Fruit fly (Drosophila melanogaster) whole organism, embryonic: ENCODE results near the gene CG32695.
A peak's percentile ranks its signal among the peaks of the same experiment; 100 is the strongest.

ENCODE experiments used
- C15 ChIP-seq: fragments of 200-800 bp; sonication (Bioruptor generic); IDR thresholded peaks from 3 replicates; pipeline ENCODE4 v1.3.6; 2022; ENCODE audit warnings: missing biosample characterization, missing genetic modification characterization
- CG11504 ChIP-seq: fragments of 200-800 bp; sonication (Bioruptor generic); optimal IDR thresholded peaks from 3 replicates; lab custom pipeline; 2019; ENCODE audit warnings: missing biosample characterization, mild to moderate bottlenecking, missing genetic modification characterization, moderate library complexity
- CG11695 ChIP-seq: fragments of 200-800 bp; sonication (Bioruptor generic); IDR thresholded peaks from 3 replicates; pipeline ENCODE4 v1.3.6; 2022; ENCODE audit warnings: missing biosample characterization, missing genetic modification characterization
- CG12104 ChIP-seq: fragments of 200-800 bp; sonication (Bioruptor generic); optimal IDR thresholded peaks from 3 replicates; lab custom pipeline; 2016; ENCODE audit warnings: missing biosample characterization, missing genetic modification characterization
- CG13123 ChIP-seq: fragments of 200-800 bp; sonication (Bioruptor generic); optimal IDR thresholded peaks from 2 replicates; lab custom pipeline; 2016; ENCODE audit warnings: missing biosample characterization, missing genetic modification characterization
- CG1603 ChIP-seq: fragments of 200-800 bp; sonication (Bioruptor generic); optimal IDR thresholded peaks from 2 replicates; lab custom pipeline; 2019; ENCODE audit warnings: missing biosample characterization, mild to moderate bottlenecking, missing genetic modification characterization, moderate library complexity
- CG17568 ChIP-seq: fragments of 200-800 bp; sonication (Bioruptor generic); optimal IDR thresholded peaks from 2 replicates; lab custom pipeline; 2018; ENCODE audit warnings: missing biosample characterization, mild to moderate bottlenecking, missing genetic modification characterization, moderate library complexity
- CG17912 ChIP-seq: fragments of 200-800 bp; sonication (Bioruptor generic); optimal IDR thresholded peaks from 2 replicates; lab custom pipeline; 2018; ENCODE audit warnings: missing biosample characterization, mild to moderate bottlenecking, missing genetic modification characterization
- CG2199 ChIP-seq: fragments of 200-800 bp; sonication (Bioruptor generic); IDR thresholded peaks from 3 replicates; pipeline ENCODE4 v1.3.6; 2022; ENCODE audit warnings: missing biosample characterization, missing genetic modification characterization
- CG4424 ChIP-seq: fragments of 200-800 bp; sonication (Bioruptor generic); optimal IDR thresholded peaks from 3 replicates; lab custom pipeline; 2016; ENCODE audit warnings: missing biosample characterization, missing genetic modification characterization
- CG4730 ChIP-seq: fragments of 200-800 bp; sonication (Bioruptor generic); IDR thresholded peaks from 2 replicates; pipeline ENCODE4 v1.3.6; 2022; ENCODE audit warnings: missing biosample characterization, missing genetic modification characterization
- CG6654 ChIP-seq: fragments of 200-800 bp; sonication (Bioruptor generic); optimal IDR thresholded peaks from 2 replicates; lab custom pipeline; 2017; ENCODE audit warnings: missing biosample characterization, mild to moderate bottlenecking, missing genetic modification characterization
- CG6683 ChIP-seq: fragments of 200-800 bp; sonication (Bioruptor generic); optimal IDR thresholded peaks from 2 replicates; lab custom pipeline; 2017; ENCODE audit warnings: missing biosample characterization, mild to moderate bottlenecking, missing genetic modification characterization, missing genetic modification reagents
- CG7786 ChIP-seq: fragments of 200-800 bp; sonication (Bioruptor generic); optimal IDR thresholded peaks from 2 replicates; lab custom pipeline; 2016; ENCODE audit warnings: missing biosample characterization, missing genetic modification characterization
- D19B ChIP-seq: fragments of 200-800 bp; sonication (Bioruptor generic); optimal IDR thresholded peaks from 2 replicates; lab custom pipeline; 2017; ENCODE audit warnings: missing biosample characterization, mild to moderate bottlenecking, missing genetic modification characterization
- Ets65A ChIP-seq: fragments of 200-800 bp; sonication (Bioruptor generic); peaks from one replicate; lab custom pipeline; 2016; ENCODE audit warnings: missing biosample characterization, missing genetic modification characterization
- Fer1 ChIP-seq: fragments of 200-800 bp; sonication (Bioruptor generic); optimal IDR thresholded peaks from 2 replicates; lab custom pipeline; 2017; ENCODE audit warnings: missing biosample characterization, mild to moderate bottlenecking, missing genetic modification characterization
- Lim3 ChIP-seq: fragments of 200-800 bp; sonication (Bioruptor generic); IDR thresholded peaks from 2 replicates; pipeline ENCODE4 v1.3.6; 2022; ENCODE audit warnings: missing biosample characterization, missing genetic modification characterization
- Mad ChIP-seq: fragments of 200-800 bp; sonication (Bioruptor generic); optimal IDR thresholded peaks from 2 replicates; lab custom pipeline; 2016; ENCODE audit warnings: missing biosample characterization, missing genetic modification characterization
- Mrtf ChIP-seq: fragments of 200-800 bp; sonication (Bioruptor generic); IDR thresholded peaks from 3 replicates; pipeline ENCODE4 v1.3.6; 2022; ENCODE audit warnings: missing biosample characterization, missing genetic modification characterization
- NK7.1 ChIP-seq: fragments of 200-800 bp; sonication (Bioruptor generic); optimal IDR thresholded peaks from 3 replicates; lab custom pipeline; 2016; ENCODE audit warnings: missing biosample characterization, missing genetic modification characterization
- Nf-YB ChIP-seq: fragments of 200-800 bp; sonication (Bioruptor generic); optimal IDR thresholded peaks from 3 replicates; lab custom pipeline; 2019; ENCODE audit warnings: missing biosample characterization, mild to moderate bottlenecking, missing genetic modification characterization, moderate library complexity
- Trl ChIP-seq, 3 experiments: fragments of >200 bp in 2 of 3; fragments of 200-800 bp in 1 of 3; sonication (Bioruptor generic) in 1 of 3; optimal IDR thresholded peaks; 2 replicates in 1 of 3; 3 replicates in 2 of 3; lab custom pipeline; 2016 to 2017; ENCODE audit warnings: missing biosample characterization in 1 of 3, missing genetic modification characterization in 1 of 3
- ase ChIP-seq: fragments of 200-800 bp; sonication (Bioruptor generic); IDR thresholded peaks from 3 replicates; pipeline ENCODE4 v1.3.6; 2022; ENCODE audit warnings: missing biosample characterization, missing genetic modification characterization
- br ChIP-seq: fragments of >200 bp; optimal IDR thresholded peaks from 2 replicates; lab custom pipeline; 2017
- caup ChIP-seq: fragments of 200-800 bp; sonication (Bioruptor generic); optimal IDR thresholded peaks from 3 replicates; lab custom pipeline; 2017; ENCODE audit warnings: missing biosample characterization, mild to moderate bottlenecking, missing genetic modification characterization, moderate library complexity; ENCODE audit not compliant: severe bottlenecking
- chn ChIP-seq: fragments of 200-800 bp; sonication (Bioruptor generic); optimal IDR thresholded peaks from 2 replicates; lab custom pipeline; 2016; ENCODE audit warnings: missing biosample characterization, missing genetic modification characterization
- croc ChIP-seq: fragments of 200-800 bp; sonication (Bioruptor generic); conservative IDR thresholded peaks from 3 replicates; pipeline ENCODE4 v1.3.6; 2022; ENCODE audit warnings: missing biosample characterization, missing genetic modification characterization
- dati ChIP-seq: fragments of 200-800 bp; sonication (Bioruptor generic); IDR thresholded peaks from 2 replicates; pipeline ENCODE4 v1.3.6; 2022; ENCODE audit warnings: missing biosample characterization, missing genetic modification characterization
- dmrt11E ChIP-seq: fragments of 200-800 bp; sonication (Bioruptor generic); optimal IDR thresholded peaks from 3 replicates; lab custom pipeline; 2018; ENCODE audit warnings: missing biosample characterization, mild to moderate bottlenecking, missing genetic modification characterization, moderate library complexity
- exex ChIP-seq: fragments of 200-800 bp; sonication (Bioruptor generic); optimal IDR thresholded peaks from 4 replicates; lab custom pipeline; 2018; ENCODE audit warnings: missing biosample characterization, mild to moderate bottlenecking, missing genetic modification characterization, moderate library complexity
- fd102C ChIP-seq: fragments of 200-800 bp; sonication (Bioruptor generic); optimal IDR thresholded peaks from 2 replicates; lab custom pipeline; 2018; ENCODE audit warnings: missing biosample characterization, mild to moderate bottlenecking, missing genetic modification characterization, moderate library complexity
- grn ChIP-seq: fragments of 200-800 bp; sonication (Bioruptor generic); optimal IDR thresholded peaks from 3 replicates; lab custom pipeline; 2017; ENCODE audit warnings: missing biosample characterization, missing genetic modification characterization
- gro ChIP-seq: fragments of 200-800 bp; sonication (Bioruptor generic); optimal IDR thresholded peaks from 2 replicates; lab custom pipeline; 2016; ENCODE audit warnings: missing biosample characterization, missing genetic modification characterization
- gsb-n ChIP-seq: fragments of 200-800 bp; sonication (Bioruptor generic); optimal IDR thresholded peaks from 3 replicates; lab custom pipeline; 2018; ENCODE audit warnings: missing biosample characterization, mild to moderate bottlenecking, missing genetic modification characterization
- hkb ChIP-seq, 2 experiments: fragments of 200-800 bp in 1 of 2; fragments of >200 bp in 1 of 2; sonication (Bioruptor generic) in 1 of 2; IDR thresholded peaks in 1 of 2; optimal IDR thresholded peaks in 1 of 2; 2 replicates each; pipeline versions ENCODE4 v1.3.6 to Lab custom; 2017 to 2022; ENCODE audit warnings: missing biosample characterization in 1 of 2, missing genetic modification characterization in 1 of 2
- insv ChIP-seq, 2 experiments: fragments of 200-800 bp; sonication (Bioruptor generic); optimal IDR thresholded peaks; 3 replicates each; lab custom pipeline; 2016 to 2018; ENCODE audit warnings: missing biosample characterization in 2 of 2, missing genetic modification characterization in 2 of 2
- kni ChIP-seq: fragments of 200-800 bp; sonication (Bioruptor generic); optimal IDR thresholded peaks from 3 replicates; lab custom pipeline; 2017; ENCODE audit warnings: mild to moderate bottlenecking, missing biosample characterization, missing genetic modification reagents, missing genetic modification characterization
- pzg ChIP-seq: fragments of 200-800 bp; sonication (Bioruptor generic); optimal IDR thresholded peaks from 3 replicates; lab custom pipeline; 2018; ENCODE audit warnings: missing biosample characterization, mild to moderate bottlenecking, missing genetic modification characterization, moderate library complexity
- run ChIP-seq: fragments of 200-800 bp; sonication (Bioruptor generic); optimal IDR thresholded peaks from 3 replicates; lab custom pipeline; 2018; ENCODE audit warnings: missing biosample characterization, mild to moderate bottlenecking, missing genetic modification characterization
- sd ChIP-seq: fragments of 200-800 bp; sonication (Bioruptor generic); optimal IDR thresholded peaks from 3 replicates; lab custom pipeline; 2018; ENCODE audit warnings: missing biosample characterization, mild to moderate bottlenecking, missing genetic modification characterization, moderate library complexity
- sisA ChIP-seq: fragments of 200-800 bp; sonication (Bioruptor generic); IDR thresholded peaks from 2 replicates; pipeline ENCODE4 v1.3.6; 2022; ENCODE audit warnings: missing biosample characterization, missing genetic modification characterization
- sna ChIP-seq: fragments of 200-800 bp; sonication (Bioruptor generic); IDR thresholded peaks from 2 replicates; pipeline ENCODE4 v1.3.6; 2022; ENCODE audit warnings: missing biosample characterization, missing genetic modification characterization; ENCODE audit not compliant: partially characterized antibody
- tap ChIP-seq: fragments of 200-800 bp; optimal IDR thresholded peaks from 3 replicates; lab custom pipeline; 2019; ENCODE audit warnings: missing biosample characterization, mild to moderate bottlenecking, missing genetic modification characterization, moderate library complexity
- ttk ChIP-seq: fragments of 200-800 bp; sonication (Bioruptor generic); IDR thresholded peaks from 2 replicates; pipeline ENCODE4 v2.1.2; 2022; ENCODE audit warnings: missing biosample characterization, missing genetic modification characterization
- vnd ChIP-seq: fragments of 200-800 bp; sonication (Bioruptor generic); IDR thresholded peaks from 3 replicates; pipeline ENCODE4 v1.3.6; 2022; ENCODE audit warnings: missing biosample characterization, missing genetic modification characterization; ENCODE audit not compliant: partially characterized antibody
- wor ChIP-seq: fragments of 200-800 bp; sonication (Bioruptor generic); IDR thresholded peaks from 2 replicates; pipeline ENCODE4 v1.3.6; 2022; ENCODE audit warnings: missing biosample characterization, missing genetic modification characterization
- zf30C ChIP-seq: fragments of 200-800 bp; sonication (Bioruptor generic); optimal IDR thresholded peaks from 3 replicates; lab custom pipeline; 2018; ENCODE audit warnings: missing biosample characterization, mild to moderate bottlenecking, missing genetic modification characterization

The CG32695 gene

DNA sequence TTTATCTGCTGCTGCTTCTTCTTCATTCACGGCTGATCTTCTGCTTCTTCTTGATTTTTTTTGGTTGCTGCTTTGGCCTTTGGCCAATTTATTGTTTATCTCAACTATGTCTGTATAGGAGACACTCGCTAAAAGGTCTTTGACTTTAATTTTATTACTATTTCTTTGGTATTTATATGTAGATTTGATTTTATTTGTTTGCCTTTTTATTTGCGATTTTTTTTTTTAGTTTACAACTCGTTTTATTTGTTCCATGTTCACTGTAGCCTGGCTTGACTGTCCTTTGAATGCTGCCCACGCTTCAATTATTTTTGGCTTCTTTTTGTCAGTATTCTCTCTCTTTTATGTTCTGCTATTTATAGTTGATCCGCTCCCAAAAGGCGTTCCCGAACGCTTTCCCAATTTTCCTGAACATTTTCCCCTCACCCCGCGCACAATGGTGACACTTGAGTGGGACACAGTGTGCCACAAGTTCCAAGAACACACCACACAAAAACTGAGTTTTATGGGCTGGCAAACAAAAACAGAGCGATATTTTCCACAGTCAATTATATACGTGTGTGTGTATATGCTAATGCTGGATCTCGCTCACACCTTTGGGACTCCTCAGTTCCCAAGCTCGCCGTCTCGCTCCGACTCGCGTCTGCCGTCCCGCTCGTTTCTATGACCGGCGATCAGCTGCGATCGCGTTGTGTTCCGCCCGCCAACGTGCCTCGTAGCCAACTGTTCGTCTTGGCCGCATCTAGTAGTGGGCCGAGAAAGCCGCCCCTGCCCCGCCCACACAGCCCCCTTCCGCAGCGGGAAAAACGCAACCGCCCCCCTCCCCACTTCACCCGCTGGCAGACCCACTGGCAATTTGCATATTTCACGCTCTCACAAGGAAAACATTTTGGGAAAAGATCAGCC, 2.3 kb upstream of the CG32695 start, which contains the start of gene CG15247:
Gene CG15247, minus strand, starts transcription at position 725 of the 906 bp plus-strand sequence.
- TF ChIP-seq croc (GFP tag; lab: Robert Waterston, UW) (peak; percentile 71), chn (GFP tag; lab: Kevin White, UChicago) (no peak), insv (GFP tag; optimal IDR thresholded peaks at IDR 0.05; lab: Kevin White, UChicago) (no peak), Mrtf (GFP tag; lab: Robert Waterston, UW) (peak; percentile 73), caup (peak; percentile 50), CG17568 (peak; percentile 0), exex (peak; percentile 17), Trl (optimal IDR thresholded peaks at IDR 0.05; lab: Kevin White, UChicago) (no peak), Trl (GFP tag; optimal IDR thresholded peaks at IDR 0.05; lab: Kevin White, UChicago) (peak; percentile 72), ase (peak; percentile 60; the same call in 2 of the 3 replicates), ttk (peak; percentile 84), CG2199 (GFP tag; lab: Robert Waterston, UW) (no peak), run (tag; lab: Kevin White, UChicago) (no peak), CG11504 (tag; lab: Kevin White, UChicago) (peak; percentile 79), CG17912 (GFP tag; lab: Kevin White, UChicago) (no peak), hkb (optimal IDR thresholded peaks at IDR 0.05; lab: Kevin White, UChicago) (no peak), hkb (GFP tag; IDR thresholded peaks at IDR 0.05; lab: Robert Waterston, UW) (peak; percentile 80), C15 (GFP tag; lab: Robert Waterston, UW) (peak; percentile 54; the same call in 1 of the 3 replicates), CG13123 (no peak), CG12104 (GFP tag; lab: Kevin White, UChicago) (peak; percentile 52), pzg (GFP tag; lab: Kevin White, UChicago) (no peak), gro (GFP tag; lab: Kevin White, UChicago) (peak; percentile 26), gsb-n (tag; lab: Kevin White, UChicago) (peak; percentile 64), CG4730 (GFP tag; lab: Robert Waterston, UW) (peak; percentile 75), Mad (GFP tag; lab: Kevin White, UChicago) (peak; percentile 22), vnd (GFP tag; lab: Robert Waterston, UW) (no peak), dati (GFP tag; lab: Robert Waterston, UW) (no peak), sisA (GFP tag; lab: Robert Waterston, UW) (peak; percentile 78), sna (no peak), tap (peak; percentile 35), dmrt11E (tag; lab: Kevin White, UChicago) (peak; percentile 63), fd102C (no peak), D19B (GFP tag; lab: Kevin White, UChicago) (peak; percentile 34), kni (no peak), CG4424 (peak; percentile 76), Ets65A (peak; percentile 40), wor (GFP tag; lab: Robert Waterston, UW) (peak; percentile 66; the same call in 1 of the 2 replicates), CG7786 (peak; percentile 50), Nf-YB (GFP tag; lab: Kevin White, UChicago) (peak; percentile 31), grn (GFP tag; lab: Kevin White, UChicago) (no peak), Lim3 (GFP tag; lab: Robert Waterston, UW) (no peak), CG1603 (no peak), CG6683 (no peak), CG6654 (GFP tag; lab: Kevin White, UChicago) (peak; percentile 9), CG11695 (GFP tag; lab: Robert Waterston, UW) (peak; percentile 75; the same call in 2 of the 3 replicates), Fer1 (GFP tag; lab: Kevin White, UChicago) (peak; percentile 50), br (no peak), sd (peak; percentile 66), NK7.1 (GFP tag; lab: Kevin White, UChicago) (peak; percentile 37), zf30C (no peak)
